Fruit fly (Drosophila melanogaster): Measurements from ENCODE around the gene Axn.

- TF ChIP-seq psq (GFP tag; optimal IDR thresholded peaks at IDR 0.05) (peak; percentile 80), Abd-B (GFP tag; optimal IDR thresholded peaks at IDR 0.05) (no peak)
These were observed 34.0 kb downstream of the Axn start, which contains the start of the genes CG7950 and Rpp14a for dm6 chr3R:30056592-30057135.

Data from whole organism, wandering third instar larva.